Fruit fly (Drosophila melanogaster) S2 (cell line): ENCODE measurements around the gene CG33772.

Experiments used
- CG8478 ChIP-seq: fragments of >200 bp; optimal IDR thresholded peaks from 2 replicates; lab custom pipeline; 2018
- CTCF ChIP-seq, 2 experiments: fragments of >200 bp; optimal IDR thresholded peaks; 2 replicates each; lab custom pipeline; 2018

CG33772 gene

dm6 chr3L:22647627-22648026 is 4.7 kb downstream of the CG33772 start, which contains the start of gene CG33769:
Gene CG33769, plus strand, starts transcription at chr3L:22647927.
- no peak for TF ChIP-seq CTCF (optimal IDR thresholded peaks at IDR 0.05; lab: Kevin White, UChicago)
- TF ChIP-seq CG8478 (lab: Kevin White, UChicago): no peak

- TF ChIP-seq CG8478 (lab: Kevin White, UChicago): no peak
- no peak for TF ChIP-seq CTCF (optimal IDR thresholded peaks at IDR 0.05; lab: Kevin White, UChicago)
These were observed 5.5 kb downstream of the CG33772 start, which contains the start of gene CG33768 for dm6 chr3L:22646863-22647262. Gene CG33768, plus strand, starts transcription at chr3L:22647163.

dm6 chr3L:22646007-22646406 is 6.3 kb downstream of the CG33772 start, which contains the start of gene CG33767:
Gene CG33767, plus strand, starts transcription at chr3L:22646307.
- TF ChIP-seq CTCF (optimal IDR thresholded peaks at IDR 0.05; lab: Kevin White, UChicago) (no peak), CG8478 (lab: Kevin White, UChicago) (no peak)

dm6 chr3L:22645327-22645726 is 7.0 kb downstream of the CG33772 start, which contains the start of gene CG33766:
Gene CG33766, plus strand, starts transcription at chr3L:22645627.
- no peak for TF ChIP-seq CG8478 (lab: Kevin White, UChicago)

dm6 chr3L:22642276-22642900 is 9.9 kb downstream of the CG33772 start:
- no peak for TF ChIP-seq CTCF (optimal IDR thresholded peaks at IDR 0.05; lab: Kevin White, UChicago)
- TF ChIP-seq CG8478 (lab: Kevin White, UChicago): no peak

dm6 chr3L:22637866-22638534 is 14.3 kb downstream of the CG33772 start, which contains the start of gene CG14459:
Gene CG14459, minus strand, starts transcription at chr3L:22637916.
- TF ChIP-seq CTCF (optimal IDR thresholded peaks at IDR 0.05; lab: Kevin White, UChicago) (no peak), CG8478 (lab: Kevin White, UChicago) (no peak)

- TF ChIP-seq CTCF (optimal IDR thresholded peaks at IDR 0.05; lab: Kevin White, UChicago) (peak; percentile 88 to 89), CG8478 (lab: Kevin White, UChicago) (no peak)
These were observed 18.2 kb downstream of the CG33772 start for dm6 chr3L:22634111-22634510.

- TF ChIP-seq CG8478 (lab: Kevin White, UChicago) (no peak), CTCF (optimal IDR thresholded peaks at IDR 0.05; lab: Kevin White, UChicago) (peak; percentile 58 to 59)
These were observed 35.5 kb downstream of the CG33772 start for dm6 chr3L:22616784-22617183.

- no peak for TF ChIP-seq CG8478 (lab: Kevin White, UChicago)
- TF ChIP-seq CTCF (optimal IDR thresholded peaks at IDR 0.05; lab: Kevin White, UChicago): no peak
These were observed 45.2 kb downstream of the CG33772 start for dm6 chr3L:22607076-22607475.

dm6 chr3L:22605637-22606419 is 46.5 kb downstream of the CG33772 start, which contains the start of gene ND-B14.5AL:
Gene ND-B14.5AL, plus strand, starts transcription at chr3L:22606369.
- TF ChIP-seq CTCF (optimal IDR thresholded peaks at IDR 0.05; lab: Kevin White, UChicago): no peak
- TF ChIP-seq CG8478 (lab: Kevin White, UChicago): no peak
